Fruit fly (Drosophila melanogaster): ENCODE results near the gene fax.

Gene fax

DNA sequence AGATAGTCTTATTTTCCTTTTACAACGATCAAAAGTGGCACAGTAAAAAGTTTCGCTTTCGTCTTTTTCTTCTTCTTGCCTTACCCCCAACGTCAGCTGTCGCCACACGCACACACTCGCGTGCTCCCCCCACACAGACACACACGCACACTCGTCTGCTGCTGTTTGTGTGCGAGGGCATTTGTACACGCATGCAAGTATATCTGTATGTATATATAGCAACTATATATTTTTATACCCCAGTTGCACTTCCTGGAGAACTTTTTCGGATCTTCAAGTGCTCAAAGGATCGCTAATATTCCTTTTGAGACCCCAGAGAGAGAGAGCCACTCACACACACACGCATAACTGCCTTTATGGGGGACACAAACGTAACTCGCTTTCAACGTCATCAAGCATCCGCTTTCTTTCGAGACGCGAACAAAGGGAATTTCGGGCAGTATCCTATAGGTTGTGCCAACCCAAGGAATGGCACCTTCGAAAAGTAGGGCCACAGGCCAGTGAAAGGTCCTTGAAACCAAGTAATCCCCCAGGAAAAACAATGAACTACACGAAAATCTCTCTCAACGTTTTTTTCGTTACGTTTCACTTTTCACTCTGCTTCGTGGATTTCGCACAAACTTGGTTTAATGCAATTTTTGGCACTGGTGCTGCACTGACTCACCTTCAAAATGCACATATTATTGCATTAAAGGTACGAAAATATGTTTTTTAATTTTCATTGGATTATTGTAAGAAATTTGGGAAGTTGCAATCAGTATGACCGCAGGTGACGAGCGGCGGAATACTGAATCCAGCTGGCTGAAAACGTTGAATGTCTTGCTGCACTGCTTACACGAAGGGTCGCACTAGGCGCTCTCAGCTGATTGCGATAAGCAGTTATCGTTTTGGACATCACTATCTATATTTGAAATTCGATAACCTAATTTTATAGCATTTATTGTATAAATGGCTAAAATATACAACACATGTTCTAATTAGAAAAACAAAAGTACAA, 33.6 kb downstream of the fax start, which contains the start of gene roq:
roq (minus strand) TSS at position 799 of the 997 bp plus-strand sequence.
- TF ChIP-seq CG12605 (GFP tag; IDR thresholded peaks at IDR 0.05) (peak; percentile 16; the same call in 1 of the 2 replicates), CG17806 (tag; optimal IDR thresholded peaks at IDR 0.05) (no peak), gl (tag; optimal IDR thresholded peaks at IDR 0.05) (peak; percentile 11), CG13204 (GFP tag; optimal IDR thresholded peaks at IDR 0.05) (no peak), EcR (GFP tag; optimal IDR thresholded peaks at IDR 0.05) (peak; percentile 29)

DNA sequence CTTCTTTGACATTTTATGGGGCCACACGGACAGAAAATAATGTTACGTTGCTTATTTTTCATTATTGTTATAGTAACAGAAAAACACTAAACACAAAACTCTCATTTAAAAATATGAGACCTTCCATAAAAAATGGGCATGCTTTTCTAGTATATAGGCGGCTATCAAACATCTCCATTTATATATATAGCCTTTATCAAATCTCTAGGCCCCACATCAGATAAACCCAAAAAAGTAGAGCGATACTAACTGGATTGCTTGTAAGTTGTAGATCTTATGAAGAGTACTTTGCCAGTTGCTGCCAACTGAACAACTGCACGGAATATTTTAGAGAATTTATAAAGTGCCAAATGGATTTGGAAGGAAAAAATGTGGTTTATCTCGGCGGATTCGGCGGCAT, 42.1 kb downstream of the fax start, which contains the start of gene CG18814:
CG18814 (plus strand) TSS at position 301 of the 400 bp plus-strand sequence.
- TF ChIP-seq CG32121 (GFP tag; IDR thresholded peaks at IDR 0.05) (no peak), CG14655 (GFP tag; optimal IDR thresholded peaks at IDR 0.05) (no peak), CG17806 (tag; optimal IDR thresholded peaks at IDR 0.05) (no peak), rn (GFP tag; IDR thresholded peaks at IDR 0.05) (no peak), CG15710 (tag; optimal IDR thresholded peaks at IDR 0.05) (no peak), CG10348 (GFP tag; IDR thresholded peaks at IDR 0.05) (no peak), CG12605 (GFP tag; IDR thresholded peaks at IDR 0.05) (no peak), CG4496 (GFP tag; IDR thresholded peaks at IDR 0.05) (no peak), CG8301 (tag; optimal IDR thresholded peaks at IDR 0.05) (no peak), EcR (GFP tag; optimal IDR thresholded peaks at IDR 0.05) (no peak), CG9948 (tag; optimal IDR thresholded peaks at IDR 0.05) (no peak), Pif1A (GFP tag; optimal IDR thresholded peaks at IDR 0.05) (no peak), CG13204 (GFP tag; optimal IDR thresholded peaks at IDR 0.05) (no peak), CG8159 (tag; optimal IDR thresholded peaks at IDR 0.05) (no peak), gl (tag; optimal IDR thresholded peaks at IDR 0.05) (no peak), Ets98B (GFP tag; IDR thresholded peaks at IDR 0.05) (no peak)

DNA sequence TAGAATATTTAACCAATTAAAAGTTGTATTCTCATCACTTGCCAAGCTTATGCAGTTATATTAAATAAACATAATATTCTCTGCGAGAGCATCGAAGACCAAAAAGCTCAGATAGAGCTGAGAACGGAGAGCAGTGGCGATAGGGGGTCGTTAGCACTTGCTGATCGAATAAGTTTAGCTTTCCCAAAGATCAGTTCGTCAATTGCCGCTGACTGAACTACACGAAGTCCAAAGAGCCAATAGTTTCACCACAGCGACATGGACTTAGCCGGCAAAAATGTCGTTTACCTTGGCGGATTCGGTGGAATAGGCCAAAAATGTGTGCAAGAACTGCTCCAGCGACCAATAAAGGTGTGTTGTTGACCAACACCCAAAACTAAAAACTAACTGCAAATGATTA, 43.4 kb downstream of the fax start, which contains the start of gene CG4842:
CG4842 (plus strand) TSS at position 191 of the 400 bp plus-strand sequence.
- TF ChIP-seq gl (tag; optimal IDR thresholded peaks at IDR 0.05) (no peak), EcR (GFP tag; optimal IDR thresholded peaks at IDR 0.05) (peak; percentile 7), CG9948 (tag; optimal IDR thresholded peaks at IDR 0.05) (no peak), CG12605 (GFP tag; IDR thresholded peaks at IDR 0.05) (no peak), fd96Ca (GFP tag; IDR thresholded peaks at IDR 0.05) (no peak), Snoo (tag; optimal IDR thresholded peaks at IDR 0.05) (no peak)

DNA sequence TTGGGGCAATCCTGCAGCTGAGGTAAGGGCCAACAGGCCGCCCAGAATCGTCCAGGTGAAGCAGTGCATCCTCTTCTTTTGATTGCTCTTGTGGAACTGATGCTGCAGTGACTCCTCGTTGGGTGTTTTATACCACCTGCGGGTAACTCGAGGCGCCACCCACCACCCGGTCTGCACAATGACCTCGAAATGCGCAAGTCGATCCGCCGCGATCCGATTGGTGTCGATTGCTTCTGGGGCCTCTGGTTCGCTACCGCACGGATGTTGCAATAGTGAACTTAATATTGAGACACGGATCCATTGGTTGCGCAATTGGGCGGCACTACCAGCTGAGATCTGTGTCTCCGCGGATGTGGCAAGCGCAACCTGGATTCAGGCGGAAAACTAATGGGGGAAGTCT, 44.4 kb downstream of the fax start, which contains the start of gene Cpr72Ec:
Cpr72Ec (minus strand) TSS at position 101 of the 400 bp plus-strand sequence.
- no peak for TF ChIP-seq CG9948 (tag; optimal IDR thresholded peaks at IDR 0.05)
- TF ChIP-seq CG32121 (GFP tag; IDR thresholded peaks at IDR 0.05): no peak
- TF ChIP-seq CG17806 (tag; optimal IDR thresholded peaks at IDR 0.05): no peak
- no peak for TF ChIP-seq gl (tag; optimal IDR thresholded peaks at IDR 0.05)
- TF ChIP-seq CG34367 (tag; optimal IDR thresholded peaks at IDR 0.05): no peak
- TF ChIP-seq rn (GFP tag; IDR thresholded peaks at IDR 0.05): no peak
- no peak for TF ChIP-seq CG12605 (GFP tag; IDR thresholded peaks at IDR 0.05)
- TF ChIP-seq CG14655 (GFP tag; optimal IDR thresholded peaks at IDR 0.05): no peak
- no peak for TF ChIP-seq Snoo (tag; optimal IDR thresholded peaks at IDR 0.05)
- no peak for TF ChIP-seq CG15710 (tag; optimal IDR thresholded peaks at IDR 0.05)
- no peak for TF ChIP-seq CG4496 (GFP tag; IDR thresholded peaks at IDR 0.05)
- TF ChIP-seq CG8159 (tag; optimal IDR thresholded peaks at IDR 0.05): no peak
- no peak for TF ChIP-seq Pif1A (GFP tag; optimal IDR thresholded peaks at IDR 0.05)
- no peak for TF ChIP-seq D1 (tag; optimal IDR thresholded peaks at IDR 0.05)
- TF ChIP-seq Ets98B (GFP tag; IDR thresholded peaks at IDR 0.05): no peak
- TF ChIP-seq fd96Ca (GFP tag; IDR thresholded peaks at IDR 0.05): no peak
- TF ChIP-seq EcR (GFP tag; optimal IDR thresholded peaks at IDR 0.05): no peak
- no peak for TF ChIP-seq CG10348 (GFP tag; IDR thresholded peaks at IDR 0.05)

DNA sequence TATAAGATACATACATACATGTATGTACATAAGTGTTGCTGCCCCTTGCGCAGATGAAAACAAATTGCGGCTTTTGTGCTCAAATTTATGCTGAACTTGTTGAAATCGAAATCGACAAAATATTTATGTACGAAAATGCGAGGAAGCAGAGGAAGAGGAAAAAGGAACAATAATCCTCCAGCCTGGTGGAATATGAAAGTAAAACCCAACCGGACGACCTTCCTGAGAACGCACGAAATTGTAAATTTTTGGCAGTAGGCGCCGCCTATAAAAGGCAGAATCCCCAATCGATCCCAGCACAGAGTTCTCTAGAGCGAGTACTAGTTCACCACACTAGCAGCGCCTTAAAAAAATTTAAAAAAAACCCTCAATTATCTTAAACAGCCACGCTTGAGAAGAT, 47.0 kb downstream of the fax start, which contains the start of gene Cpr72Eb:
Cpr72Eb (plus strand) TSS at position 301 of the 400 bp plus-strand sequence.
- TF ChIP-seq CG9948 (tag; optimal IDR thresholded peaks at IDR 0.05): no peak
- TF ChIP-seq CG12605 (GFP tag; IDR thresholded peaks at IDR 0.05): no peak
- no peak for TF ChIP-seq gl (tag; optimal IDR thresholded peaks at IDR 0.05)
- no peak for TF ChIP-seq CG17806 (tag; optimal IDR thresholded peaks at IDR 0.05)
- no peak for TF ChIP-seq Ets98B (GFP tag; IDR thresholded peaks at IDR 0.05)
- no peak for TF ChIP-seq Snoo (tag; optimal IDR thresholded peaks at IDR 0.05)
- TF ChIP-seq CG34367 (tag; optimal IDR thresholded peaks at IDR 0.05): no peak
- no peak for TF ChIP-seq D1 (tag; optimal IDR thresholded peaks at IDR 0.05)

DNA sequence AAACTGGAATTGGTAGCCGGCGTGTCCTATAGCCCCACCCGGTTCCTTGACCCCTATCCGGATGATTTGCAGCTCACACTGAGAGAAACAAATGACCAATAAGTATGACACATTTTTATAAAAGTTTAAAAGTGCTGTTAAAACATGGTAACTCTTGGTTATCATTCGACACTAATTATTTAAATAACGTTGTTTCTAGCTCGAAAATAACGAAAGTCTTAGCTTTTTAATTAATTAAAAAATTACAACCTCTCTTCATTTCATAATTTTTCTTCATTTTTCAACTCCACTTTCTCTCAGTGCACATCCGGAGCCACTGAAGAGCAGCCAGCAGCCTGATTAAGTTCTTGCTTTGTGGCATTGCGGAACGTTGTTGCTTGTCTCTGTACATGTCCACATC, 47.4 kb downstream of the fax start:
- TF ChIP-seq D1 (tag; optimal IDR thresholded peaks at IDR 0.05) (peak; percentile 85), CG9948 (tag; optimal IDR thresholded peaks at IDR 0.05) (peak; percentile 87), CG14655 (GFP tag; optimal IDR thresholded peaks at IDR 0.05) (peak; percentile 85), CG34367 (tag; optimal IDR thresholded peaks at IDR 0.05) (peak; percentile 85), CG8301 (tag; optimal IDR thresholded peaks at IDR 0.05) (peak; percentile 75), gl (tag; optimal IDR thresholded peaks at IDR 0.05) (peak; percentile 76), CG10348 (GFP tag; IDR thresholded peaks at IDR 0.05) (no peak), CG32121 (GFP tag; IDR thresholded peaks at IDR 0.05) (0 out of 2 replicates have a peak, but pooled peaks have one; percentile 24), CG15710 (tag; optimal IDR thresholded peaks at IDR 0.05) (peak; percentile 90), CG8159 (tag; optimal IDR thresholded peaks at IDR 0.05) (peak; percentile 92), CG12605 (GFP tag; IDR thresholded peaks at IDR 0.05) (peak; percentile 44; the same call in 1 of the 2 replicates), Pif1B (GFP tag; optimal IDR thresholded peaks at IDR 0.05) (peak; percentile 86), Snoo (tag; optimal IDR thresholded peaks at IDR 0.05) (peak; percentile 81), rn (GFP tag; IDR thresholded peaks at IDR 0.05) (no peak), EcR (GFP tag; optimal IDR thresholded peaks at IDR 0.05) (peak; percentile 96), CG17806 (tag; optimal IDR thresholded peaks at IDR 0.05) (peak; percentile 90), CG13204 (GFP tag; optimal IDR thresholded peaks at IDR 0.05) (no peak), Pif1A (GFP tag; optimal IDR thresholded peaks at IDR 0.05) (peak; percentile 81), Ets98B (GFP tag; IDR thresholded peaks at IDR 0.05) (no peak), CG4496 (GFP tag; IDR thresholded peaks at IDR 0.05) (0 out of 3 replicates have a peak, but pooled peaks have one; percentile 21), fd96Ca (GFP tag; IDR thresholded peaks at IDR 0.05) (no peak)
